Fruit fly (Drosophila melanogaster) whole organism, embryonic: Measurements from ENCODE around the gene Tet.

Source experiments
- Blimp-1 ChIP-seq: fragments of 200-800 bp; sonication (Bioruptor generic); optimal IDR thresholded peaks from 3 replicates; lab custom pipeline; 2018; ENCODE audit warnings: missing biosample characterization, missing genetic modification characterization, mild to moderate bottlenecking, moderate library complexity, missing genetic modification reagents
- CG5953 ChIP-seq: fragments of 200-800 bp; sonication (Bioruptor generic); IDR thresholded peaks from 2 replicates; pipeline ENCODE4 v1.3.6; 2022; ENCODE audit warnings: missing biosample characterization, missing genetic modification characterization
- CG8478 ChIP-seq: fragments of >200 bp; optimal IDR thresholded peaks from 2 replicates; lab custom pipeline; 2018
- bigmax ChIP-seq: fragments of 200-800 bp; sonication (Bioruptor generic); optimal IDR thresholded peaks from 2 replicates; lab custom pipeline; 2018; ENCODE audit warnings: missing biosample characterization, mild to moderate bottlenecking, missing genetic modification characterization
- fd64A ChIP-seq: fragments of 200-800 bp; sonication (Bioruptor generic); optimal IDR thresholded peaks from 3 replicates; lab custom pipeline; 2018; ENCODE audit warnings: missing biosample characterization, mild to moderate bottlenecking, missing genetic modification characterization
- insv ChIP-seq, 2 experiments: fragments of 200-800 bp; sonication (Bioruptor generic); optimal IDR thresholded peaks; 3 replicates each; lab custom pipeline; 2016 to 2018; ENCODE audit warnings: missing biosample characterization in 2 of 2, missing genetic modification characterization in 2 of 2
- kay ChIP-seq: fragments of 200-800 bp; sonication (Bioruptor generic); optimal IDR thresholded peaks from 2 replicates; lab custom pipeline; 2016; ENCODE audit warnings: missing biosample characterization, missing genetic modification characterization
- wdn ChIP-seq: fragments of 200-800 bp; sonication (Bioruptor generic); IDR thresholded peaks from 2 replicates; pipeline ENCODE4 v1.3.6; 2022; ENCODE audit warnings: missing biosample characterization, missing genetic modification characterization

- no peak for TF ChIP-seq bigmax (GFP tag; lab: Kevin White, UChicago)
- no peak for TF ChIP-seq kay (GFP tag; lab: Kevin White, UChicago)
- TF ChIP-seq fd64A (GFP tag; lab: Kevin White, UChicago) = no peak
- TF ChIP-seq CG8478 (lab: Kevin White, UChicago) = no peak
- TF ChIP-seq CG5953 = no peak
- no peak for TF ChIP-seq wdn
- no peak for TF ChIP-seq insv (GFP tag; optimal IDR thresholded peaks at IDR 0.05; lab: Kevin White, UChicago)
- TF ChIP-seq Blimp-1 (GFP tag; lab: Kevin White, UChicago) = no peak
Measured at dm6 chr3L:2850966-2851365, 28.0 kb downstream of the Tet start.
